Worm (Caenorhabditis elegans): ENCODE results near the gene golg-2.

DNA sequence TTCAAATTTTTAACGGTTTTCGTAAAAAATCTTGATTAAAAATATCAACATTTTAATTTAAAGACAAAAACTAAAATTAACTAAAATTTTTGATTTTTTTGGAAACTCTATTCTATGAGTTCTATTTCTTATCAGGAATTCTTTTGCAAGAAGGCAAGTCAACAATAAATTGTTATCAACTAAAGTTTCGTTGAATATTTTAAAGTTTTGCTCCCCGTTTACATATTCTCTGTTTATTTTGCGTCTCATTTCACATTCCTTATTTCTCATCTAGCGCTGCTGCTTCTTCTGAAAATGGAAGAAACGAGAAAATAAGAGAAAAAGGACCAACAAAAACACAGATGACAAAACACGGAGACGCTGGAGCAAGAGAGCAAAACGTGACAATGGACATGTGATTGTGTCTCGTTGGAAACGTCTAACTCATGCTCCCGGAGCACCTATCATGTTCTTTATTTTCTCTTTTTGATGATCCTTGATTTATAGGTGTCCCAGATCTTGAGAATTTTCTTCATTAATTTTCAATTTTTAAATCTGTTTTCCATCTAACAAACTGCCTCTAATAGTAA lies 19.3 kb downstream of the golg-2 start:
- TF ChIP-seq nhr-11 (tag; optimal IDR thresholded peaks at IDR 0.05), result no peak
- TF ChIP-seq npax-4 (tag; optimal IDR thresholded peaks at IDR 0.05), result no peak
- TF ChIP-seq sox-4 (tag; optimal IDR thresholded peaks at IDR 0.05), result no peak
- TF ChIP-seq ceh-31 (tag; optimal IDR thresholded peaks at IDR 0.05), result no peak
- no peak for TF ChIP-seq fkh-10 (GFP tag; optimal IDR thresholded peaks at IDR 0.05)
- no peak for TF ChIP-seq tbx-2 (tag; optimal IDR thresholded peaks at IDR 0.05)
- TF ChIP-seq ama-1 (optimal IDR thresholded peaks at IDR 0.05), result no peak
- TF ChIP-seq hlh-15 (tag; optimal IDR thresholded peaks at IDR 0.05), result no peak
